Worm (Caenorhabditis elegans) whole organism, L2 larva: ENCODE results near the gene snfc-5.

Experiments
- C34F6.9 ChIP-seq: fragments of 150-350 bp; optimal IDR thresholded peaks from 2 replicates; lab custom pipeline; 2014; ENCODE audit warnings: missing biosample characterization, missing genetic modification characterization
- F13H6.1 ChIP-seq: sonication (generic microtip); optimal IDR thresholded peaks from 2 replicates; lab custom pipeline; 2016; ENCODE audit warnings: missing genetic modification characterization, missing compliant biosample characterization
- R02D3.7 ChIP-seq: fragments of 150-350 bp; optimal IDR thresholded peaks from 2 replicates; lab custom pipeline; 2014; ENCODE audit warnings: missing biosample characterization, missing genetic modification characterization
- Y55F3AM.14 ChIP-seq: fragments of 200-800 bp; sonication (Bioruptor generic); optimal IDR thresholded peaks from 2 replicates; lab custom pipeline; 2018; ENCODE audit warnings: mild to moderate bottlenecking, missing genetic modification characterization, missing compliant biosample characterization
- alr-1 ChIP-seq: fragments of 150-350 bp; optimal IDR thresholded peaks from 2 replicates; lab custom pipeline; 2014; ENCODE audit warnings: missing biosample characterization, missing genetic modification characterization
- aly-2 ChIP-seq: fragments of 150-350 bp; optimal IDR thresholded peaks from 2 replicates; lab custom pipeline; 2014; ENCODE audit warnings: missing biosample characterization, missing genetic modification characterization
- blmp-1 ChIP-seq: sonication (generic microtip); optimal IDR thresholded peaks from 2 replicates; lab custom pipeline; 2017; ENCODE audit warnings: missing genetic modification characterization, mild to moderate bottlenecking, missing compliant biosample characterization, antibody characterized with exemption, moderate library complexity; ENCODE audit not compliant: insufficient read depth
- ceh-16 ChIP-seq: fragments of 150-350 bp; optimal IDR thresholded peaks from 2 replicates; lab custom pipeline; 2014; ENCODE audit warnings: missing biosample characterization, missing genetic modification characterization
- ceh-82 ChIP-seq: fragments of 150-350 bp; optimal IDR thresholded peaks from 2 replicates; lab custom pipeline; 2014; ENCODE audit warnings: missing biosample characterization, missing genetic modification characterization
- crh-2 ChIP-seq: sonication (generic microtip); optimal IDR thresholded peaks from 2 replicates; lab custom pipeline; 2017; ENCODE audit warnings: missing biosample characterization, missing genetic modification characterization
- dmd-4 ChIP-seq: sonication (generic microtip); optimal IDR thresholded peaks from 2 replicates; lab custom pipeline; 2017; ENCODE audit warnings: missing biosample characterization, missing genetic modification characterization
- egl-27 ChIP-seq: sonication (generic microtip); optimal IDR thresholded peaks from 3 replicates; lab custom pipeline; 2017; ENCODE audit warnings: missing biosample characterization, missing genetic modification reagents, missing genetic modification characterization
- elt-1 ChIP-seq: fragments of 150-350 bp; optimal IDR thresholded peaks from 2 replicates; lab custom pipeline; 2014; ENCODE audit warnings: missing biosample characterization, missing genetic modification characterization
- elt-3 ChIP-seq: sonication (generic microtip); optimal IDR thresholded peaks from 2 replicates; lab custom pipeline; 2017; ENCODE audit warnings: missing biosample characterization, missing genetic modification characterization
- fos-1 ChIP-seq: fragments of 150-350 bp; optimal IDR thresholded peaks from 2 replicates; lab custom pipeline; 2014; ENCODE audit warnings: missing biosample characterization, missing genetic modification characterization
- gmeb-1 ChIP-seq: fragments of 150-350 bp; optimal IDR thresholded peaks from 2 replicates; lab custom pipeline; 2014; ENCODE audit warnings: missing biosample characterization, missing genetic modification characterization
- lin-11 ChIP-seq: fragments of 150-350 bp; sonication (generic microtip); optimal IDR thresholded peaks from 2 replicates; lab custom pipeline; 2014; ENCODE audit warnings: missing biosample characterization, missing genetic modification characterization, inconsistent platforms, mixed read lengths
- mab-5 ChIP-seq: fragments of 150-350 bp; optimal IDR thresholded peaks from 2 replicates; lab custom pipeline; 2014; ENCODE audit warnings: missing biosample characterization, missing genetic modification characterization
- mdl-1 ChIP-seq, 2 experiments: fragments of 150-350 bp in 1 of 2; sonication (generic microtip) in 1 of 2; optimal IDR thresholded peaks; 2 replicates each; lab custom pipeline; 2017; ENCODE audit warnings: missing biosample characterization in 2 of 2, missing genetic modification characterization in 2 of 2
- nhr-12 ChIP-seq: fragments of 150-350 bp; optimal IDR thresholded peaks from 2 replicates; lab custom pipeline; 2014; ENCODE audit warnings: missing biosample characterization, missing genetic modification characterization
- nhr-129 ChIP-seq: fragments of 150-350 bp; optimal IDR thresholded peaks from 2 replicates; lab custom pipeline; 2014; ENCODE audit warnings: missing biosample characterization, missing genetic modification characterization
- nhr-23 ChIP-seq: fragments of 150-350 bp; optimal IDR thresholded peaks from 2 replicates; lab custom pipeline; 2014; ENCODE audit warnings: missing biosample characterization, missing genetic modification reagents, missing genetic modification characterization
- nhr-237 ChIP-seq: fragments of 150-350 bp; optimal IDR thresholded peaks from 2 replicates; lab custom pipeline; 2014; ENCODE audit warnings: missing biosample characterization, missing genetic modification characterization
- nhr-6 ChIP-seq: fragments of 150-350 bp; optimal IDR thresholded peaks from 2 replicates; lab custom pipeline; 2014; ENCODE audit warnings: missing biosample characterization, missing genetic modification characterization
- peb-1 ChIP-seq: fragments of 150-350 bp; optimal IDR thresholded peaks from 2 replicates; lab custom pipeline; 2014; ENCODE audit warnings: missing biosample characterization, missing genetic modification characterization
- skn-1 ChIP-seq: sonication (generic microtip); optimal IDR thresholded peaks from 2 replicates; lab custom pipeline; 2017; ENCODE audit warnings: missing biosample characterization, missing genetic modification characterization
- sma-3 ChIP-seq: sonication (generic microtip); optimal IDR thresholded peaks from 2 replicates; lab custom pipeline; 2016; ENCODE audit warnings: missing genetic modification reagents, missing genetic modification characterization, missing compliant biosample characterization
- sma-9 ChIP-seq, 2 experiments: fragments of 150-350 bp in 1 of 2; sonication (generic microtip) in 1 of 2; optimal IDR thresholded peaks; 2 replicates each; lab custom pipeline; 2014 to 2016; ENCODE audit warnings: missing genetic modification characterization in 2 of 2, mild to moderate bottlenecking in 1 of 2, missing biosample characterization in 1 of 2, missing compliant biosample characterization in 1 of 2, missing genetic modification reagents in 1 of 2, moderate library complexity in 1 of 2
- snpc-4 ChIP-seq: fragments of 150-350 bp; optimal IDR thresholded peaks from 2 replicates; lab custom pipeline; 2014; ENCODE audit warnings: missing biosample characterization, missing genetic modification characterization
- unc-55 ChIP-seq: fragments of 150-350 bp; sonication (generic microtip); optimal IDR thresholded peaks from 3 replicates; lab custom pipeline; 2014; ENCODE audit warnings: missing biosample characterization, missing genetic modification reagents, missing genetic modification characterization
- zag-1 ChIP-seq: fragments of 150-350 bp; optimal IDR thresholded peaks from 2 replicates; lab custom pipeline; 2014; ENCODE audit warnings: missing biosample characterization, missing genetic modification characterization
- ztf-1 ChIP-seq: fragments of 200-800 bp; sonication (Bioruptor generic); conservative IDR thresholded peaks from 2 replicates; pipeline ENCODE4 v1.3.6; 2022; ENCODE audit warnings: missing genetic modification characterization, missing compliant biosample characterization
- ztf-4 ChIP-seq: fragments of 150-350 bp; optimal IDR thresholded peaks from 2 replicates; lab custom pipeline; 2014; ENCODE audit warnings: missing biosample characterization, missing genetic modification characterization

The snfc-5 gene

DNA sequence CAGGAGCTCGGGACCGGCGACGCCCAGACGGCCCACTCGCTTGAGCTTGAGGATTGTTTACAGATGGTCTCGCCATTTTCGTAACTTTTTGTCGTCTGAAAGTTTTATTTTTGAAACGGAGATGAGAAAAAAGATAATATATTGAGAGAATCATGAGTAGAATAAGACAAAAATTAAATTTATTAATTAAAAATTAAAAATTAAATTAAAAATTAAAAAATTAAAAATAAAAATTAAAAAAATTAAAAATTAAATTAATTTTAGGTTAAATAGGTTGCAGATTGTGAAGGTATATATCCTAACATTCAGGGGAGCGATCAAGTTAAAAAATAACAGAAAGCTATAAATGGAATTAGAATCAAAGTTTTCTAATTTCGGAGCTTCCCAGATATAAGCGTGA, 24.9 kb upstream of the snfc-5 start, which contains the start of gene B0284.3:
Gene B0284.3, minus strand, starts transcription at position 101 of the 400 bp plus-strand sequence.
- TF ChIP-seq R02D3.7 (tag; lab: Kevin White, UChicago): no peak
- no peak for TF ChIP-seq mdl-1 (tag; optimal IDR thresholded peaks at IDR 0.05; lab: Kevin White, UChicago)
- no peak for TF ChIP-seq nhr-6 (tag; lab: Kevin White, UChicago)
- TF ChIP-seq, all 48 proteins: peak for 0

DNA sequence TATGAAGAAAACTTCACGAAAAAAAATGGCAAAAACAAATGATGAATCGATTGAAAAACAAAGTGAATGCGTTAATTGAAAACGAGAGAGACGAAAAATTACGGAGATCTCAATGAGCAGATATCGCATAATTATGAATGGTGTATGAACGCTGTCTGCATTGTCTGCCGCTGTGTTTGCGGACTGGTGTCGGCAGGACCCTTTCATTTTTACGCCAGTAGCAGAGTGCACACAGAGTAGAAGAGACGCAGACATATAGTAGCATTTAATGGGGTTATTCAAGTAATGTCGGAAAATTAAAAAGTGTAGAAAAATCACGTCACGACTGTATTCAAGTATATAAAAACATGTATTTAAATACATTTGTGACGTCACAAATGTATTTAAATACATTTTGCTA, 23.8 kb upstream of the snfc-5 start:
- TF ChIP-seq C34F6.9 (tag; lab: Kevin White, UChicago) (peak; percentile 20), ztf-4 (tag; lab: Kevin White, UChicago) (no peak)

DNA sequence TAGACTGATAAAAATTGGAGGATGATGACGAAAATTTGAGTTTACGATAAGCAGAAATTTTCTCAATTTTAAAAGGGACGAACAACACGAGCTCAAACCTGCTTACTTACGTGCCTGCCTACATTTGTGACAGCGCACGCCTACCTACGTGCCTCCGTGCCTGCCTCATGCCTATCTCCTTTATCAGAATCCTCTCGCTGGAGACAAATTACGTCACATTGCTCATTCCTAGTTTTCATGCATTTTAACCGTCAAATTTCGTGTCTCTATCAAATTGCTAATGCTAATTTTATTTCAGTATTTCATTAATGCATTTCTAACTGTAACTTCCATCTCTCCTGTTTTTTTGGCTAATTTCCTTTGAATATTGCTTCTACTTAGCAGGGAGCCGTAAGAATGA, 23.2 kb upstream of the snfc-5 start, which contains the start of gene pals-27:
Gene pals-27, plus strand, starts transcription at position 301 of the 400 bp plus-strand sequence.
- TF ChIP-seq alr-1 (no peak), snpc-4 (tag; lab: Kevin White, UChicago) (no peak), sma-9 (GFP tag; optimal IDR thresholded peaks at IDR 0.05; lab: Kevin White, UChicago) (no peak), sma-9 (tag; optimal IDR thresholded peaks at IDR 0.05; lab: Kevin White, UChicago) (no peak), elt-3 (no peak), gmeb-1 (tag; lab: Kevin White, UChicago) (no peak), blmp-1 (no peak), nhr-237 (no peak), F13H6.1 (tag; lab: Kevin White, UChicago) (no peak), elt-1 (no peak), Y55F3AM.14 (GFP tag; lab: Kevin White, UChicago) (no peak), nhr-12 (tag; lab: Kevin White, UChicago) (no peak), R02D3.7 (tag; lab: Kevin White, UChicago) (no peak), ceh-16 (tag; lab: Kevin White, UChicago) (no peak)
- TF ChIP-seq, all 48 proteins: peak for 0

DNA sequence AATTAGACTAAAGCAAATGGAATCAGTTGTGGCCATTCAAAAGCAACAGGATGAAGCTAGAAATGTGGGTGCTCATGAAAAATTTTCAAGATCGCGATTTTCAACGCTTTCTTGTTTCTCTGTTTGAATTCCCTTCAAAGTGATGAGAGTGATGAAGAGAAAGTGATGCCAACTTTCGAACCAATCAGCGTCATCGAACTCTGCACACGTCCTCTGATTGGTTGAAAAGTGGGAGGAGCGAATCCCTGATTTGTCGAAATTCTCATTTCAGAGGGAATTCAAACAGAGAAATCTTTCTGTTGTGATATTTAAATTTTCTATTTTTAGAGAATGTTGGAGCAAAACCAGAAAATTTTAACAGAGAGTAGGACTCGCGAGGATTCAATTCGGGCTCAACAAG, 22.5 kb upstream of the snfc-5 start:
- no peak for TF ChIP-seq F13H6.1 (tag; lab: Kevin White, UChicago)
- TF ChIP-seq nhr-23 (tag; lab: Kevin White, UChicago): no peak
- TF ChIP-seq lin-11 (tag; lab: Kevin White, UChicago): no peak
- TF ChIP-seq ceh-16 (tag; lab: Kevin White, UChicago): no peak
- no peak for TF ChIP-seq ztf-1 (GFP tag; lab: Robert Waterston, UW)
- no peak for TF ChIP-seq ceh-82 (tag; lab: Kevin White, UChicago)
- no peak for TF ChIP-seq nhr-237
- TF ChIP-seq alr-1: no peak
- TF ChIP-seq R02D3.7 (tag; lab: Kevin White, UChicago): no peak
- TF ChIP-seq nhr-129 (tag; lab: Kevin White, UChicago): no peak

DNA sequence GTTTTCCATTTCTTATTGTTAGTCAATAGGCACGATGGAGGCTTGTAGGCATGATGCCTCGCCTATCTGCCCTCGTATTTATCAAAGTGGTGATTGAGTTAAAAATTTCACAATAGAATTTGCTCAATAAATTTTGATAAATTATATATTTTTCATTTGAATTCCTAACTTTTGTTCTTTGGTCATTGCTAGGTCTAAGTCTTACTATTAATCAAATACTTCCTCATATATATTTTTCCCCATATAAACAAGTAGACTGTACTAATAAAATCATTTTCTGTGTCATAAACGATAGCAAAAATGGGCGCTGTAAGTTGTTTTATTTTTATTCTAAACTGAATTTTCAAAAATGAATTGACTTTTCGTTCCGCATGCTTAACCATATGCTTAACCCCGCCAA, 20.1 kb upstream of the snfc-5 start, which contains the start of gene pals-28:
Gene pals-28, plus strand, starts transcription at position 301 of the 400 bp plus-strand sequence.
- TF ChIP-seq nhr-6 (tag; lab: Kevin White, UChicago): no peak
- no peak for TF ChIP-seq skn-1 (tag; lab: Kevin White, UChicago)
- no peak for TF ChIP-seq aly-2
- TF ChIP-seq crh-2: no peak
- no peak for TF ChIP-seq ztf-1 (GFP tag; lab: Robert Waterston, UW)
- no peak for TF ChIP-seq dmd-4 (tag; lab: Kevin White, UChicago)
- TF ChIP-seq mab-5 (tag; lab: Kevin White, UChicago): no peak
- TF ChIP-seq F13H6.1 (tag; lab: Kevin White, UChicago): no peak

DNA sequence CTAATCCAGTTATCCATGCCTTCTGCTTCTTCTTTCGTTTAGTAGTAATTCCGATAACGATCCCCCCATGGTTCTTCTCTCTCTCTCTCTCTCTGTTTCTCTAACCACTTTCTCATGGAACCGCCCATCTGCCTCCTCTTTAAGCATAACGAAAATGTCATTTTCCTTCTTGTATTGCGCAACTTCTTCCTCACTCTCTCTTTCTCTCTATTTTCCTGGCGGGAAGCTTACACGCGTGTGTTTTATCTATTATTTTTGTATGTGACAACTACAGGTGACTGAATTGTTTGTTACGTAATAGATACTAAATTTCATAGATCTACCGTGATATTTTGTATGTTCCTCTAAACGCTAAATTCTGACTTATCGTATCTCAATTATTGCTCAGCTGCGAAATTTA, 14.2 kb upstream of the snfc-5 start:
- TF ChIP-seq mab-5 (tag; lab: Kevin White, UChicago) (no peak), F13H6.1 (tag; lab: Kevin White, UChicago) (no peak), blmp-1 (no peak), C34F6.9 (tag; lab: Kevin White, UChicago) (no peak), elt-3 (no peak), R02D3.7 (tag; lab: Kevin White, UChicago) (no peak), gmeb-1 (tag; lab: Kevin White, UChicago) (no peak), zag-1 (tag; lab: Kevin White, UChicago) (no peak), peb-1 (tag; lab: Kevin White, UChicago) (no peak), dmd-4 (tag; lab: Kevin White, UChicago) (no peak), unc-55 (GFP tag; lab: Kevin White, UChicago) (no peak), fos-1 (tag; lab: Kevin White, UChicago) (no peak), sma-3 (no peak), egl-27 (tag; lab: Kevin White, UChicago) (no peak), ztf-4 (tag; lab: Kevin White, UChicago) (no peak)
